Worm (Caenorhabditis elegans) whole organism, midembryonic: ENCODE measurements around the gene ech-1.1.

Experiments used
- T22C8.4 ChIP-seq: fragments of 200-800 bp; sonication (Bioruptor generic); IDR thresholded peaks from 2 replicates; pipeline ENCODE4 v1.3.6; 2022; ENCODE audit warnings: missing genetic modification characterization, missing compliant biosample characterization
- cog-1 ChIP-seq: sonication (generic microtip); optimal IDR thresholded peaks from 2 replicates; lab custom pipeline; 2016; ENCODE audit warnings: missing genetic modification characterization, missing compliant biosample characterization
- flt-1 ChIP-seq: fragments of 200-800 bp; sonication (Bioruptor generic); IDR thresholded peaks from 2 replicates; pipeline ENCODE4 v1.3.6; 2022; ENCODE audit warnings: missing genetic modification characterization, missing compliant biosample characterization
- klf-2 ChIP-seq: fragments of 200-800 bp; sonication (Bioruptor generic); conservative IDR thresholded peaks from 2 replicates; pipeline ENCODE4 v1.3.6; 2022; ENCODE audit warnings: missing genetic modification reagents, missing genetic modification characterization, missing compliant biosample characterization
- med-1 ChIP-seq: sonication (generic microtip); optimal IDR thresholded peaks from 2 replicates; lab custom pipeline; 2017; ENCODE audit warnings: missing genetic modification characterization, mild to moderate bottlenecking, missing compliant biosample characterization, antibody characterized with exemption, missing genetic modification reagents; ENCODE audit not compliant: insufficient read depth
- ref-1 ChIP-seq: fragments of 200-800 bp; sonication (Bioruptor generic); conservative IDR thresholded peaks from 2 replicates; pipeline ENCODE4 v1.3.6; 2022; ENCODE audit warnings: missing genetic modification reagents, missing genetic modification characterization, missing compliant biosample characterization
- ztf-23 ChIP-seq: fragments of 200-800 bp; sonication (Bioruptor generic); IDR thresholded peaks from 2 replicates; pipeline ENCODE4 v1.3.6; 2022; ENCODE audit warnings: missing genetic modification reagents, missing genetic modification characterization, missing compliant biosample characterization
- ztf-29 ChIP-seq: fragments of 200-800 bp; sonication (Bioruptor generic); IDR thresholded peaks from 2 replicates; pipeline ENCODE4 v1.3.6; 2022; ENCODE audit warnings: missing genetic modification reagents, missing genetic modification characterization, missing compliant biosample characterization

The ech-1.1 gene

ce11 chrV:15310780-15311179 lies 50.5 kb downstream of the ech-1.1 start, which contains the start of gene irld-62:
Gene irld-62, plus strand, starts transcription at chrV:15311080.
- TF ChIP-seq klf-2 (GFP tag; lab: Robert Waterston, UW) (no peak), flt-1 (GFP tag; lab: Robert Waterston, UW) (no peak)

DNA sequence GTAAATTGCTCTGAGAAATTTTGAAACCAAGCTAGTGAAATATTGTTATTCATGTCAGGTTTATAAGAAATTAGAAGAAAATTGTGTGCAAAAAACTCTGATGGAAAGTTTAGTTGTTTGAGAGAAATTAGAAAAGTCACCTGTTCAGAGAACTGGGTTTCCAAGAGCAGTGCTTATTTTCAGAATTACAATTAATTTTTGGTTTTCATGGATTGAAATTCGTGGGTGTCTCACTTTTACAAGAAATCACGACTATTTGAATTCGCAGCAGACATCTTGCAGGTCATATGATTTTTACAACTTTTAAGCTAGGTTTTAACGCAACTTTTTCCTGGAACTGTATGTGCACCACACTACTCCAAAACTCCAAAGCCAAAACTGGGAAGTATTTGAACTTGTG lies 52.3 kb downstream of the ech-1.1 start, which contains the start of gene srz-10:
Gene srz-10 (minus strand): TSS at position 88 of the 400 bp plus-strand sequence.
- no peak for TF ChIP-seq ztf-29 (GFP tag; lab: Robert Waterston, UW)
- TF ChIP-seq med-1 (GFP tag; lab: Kevin White, UChicago) = no peak
- no peak for TF ChIP-seq cog-1 (tag; lab: Kevin White, UChicago)
- TF ChIP-seq T22C8.4 (GFP tag; lab: Robert Waterston, UW) = no peak
- TF ChIP-seq ref-1 (GFP tag; lab: Robert Waterston, UW) = no peak
- no peak for TF ChIP-seq flt-1 (GFP tag; lab: Robert Waterston, UW)
- TF ChIP-seq ztf-23 (GFP tag; lab: Robert Waterston, UW) = no peak
- no peak for TF ChIP-seq klf-2 (GFP tag; lab: Robert Waterston, UW)
